Worm (Caenorhabditis elegans) whole organism, L1 larva: ENCODE measurements around the gene tsn-1.

Source experiments
- alr-1 ChIP-seq: fragments of 200-800 bp; sonication (Bioruptor generic); optimal IDR thresholded peaks from 2 replicates; lab custom pipeline; 2018; ENCODE audit warnings: borderline replicate concordance, mild to moderate bottlenecking, missing genetic modification characterization, missing compliant biosample characterization
- ama-1 ChIP-seq: fragments of 150-350 bp; optimal IDR thresholded peaks from 2 replicates; lab custom pipeline; 2014
- blmp-1 ChIP-seq: fragments of 150-350 bp; optimal IDR thresholded peaks from 2 replicates; lab custom pipeline; 2014; ENCODE audit warnings: missing biosample characterization, missing genetic modification characterization
- ceh-82 ChIP-seq, 3 experiments: fragments of 150-350 bp in 1 of 3; sonication (generic microtip) in 2 of 3; optimal IDR thresholded peaks; 2 replicates each; lab custom pipeline; 2014 to 2017; ENCODE audit warnings: missing biosample characterization in 3 of 3, missing genetic modification characterization in 3 of 3
- lin-15B ChIP-seq: fragments of 150-350 bp; sonication (generic microtip); optimal IDR thresholded peaks from 3 replicates; lab custom pipeline; 2014; ENCODE audit warnings: missing biosample characterization, missing genetic modification characterization
- nhr-11 ChIP-seq: fragments of 150-350 bp; optimal IDR thresholded peaks from 2 replicates; lab custom pipeline; 2014; ENCODE audit warnings: missing biosample characterization, missing genetic modification characterization
- nhr-237 ChIP-seq: fragments of 150-350 bp; optimal IDR thresholded peaks from 2 replicates; lab custom pipeline; 2014; ENCODE audit warnings: missing biosample characterization, missing genetic modification characterization
- nhr-85 ChIP-seq: sonication (generic microtip); peaks from one replicate; lab custom pipeline; 2016; ENCODE audit warnings: missing genetic modification characterization, inconsistent platforms, missing compliant biosample characterization
- pqm-1 ChIP-seq: sonication (generic microtip); optimal IDR thresholded peaks from 3 replicates; lab custom pipeline; 2017; ENCODE audit warnings: missing biosample characterization, missing genetic modification characterization
- sox-4 ChIP-seq: sonication (generic microtip); optimal IDR thresholded peaks from 2 replicates; lab custom pipeline; 2016; ENCODE audit warnings: missing genetic modification characterization, missing compliant biosample characterization
- sptf-1 ChIP-seq: fragments of 150-350 bp; optimal IDR thresholded peaks from 2 replicates; lab custom pipeline; 2014; ENCODE audit warnings: missing biosample characterization, missing genetic modification characterization
- zag-1 ChIP-seq: fragments of 150-350 bp; optimal IDR thresholded peaks from 2 replicates; lab custom pipeline; 2014; ENCODE audit warnings: missing biosample characterization, missing genetic modification characterization

ce11 chrII:4741527-4742187 is 35.0 kb downstream of the tsn-1 start, which contains the start of gene acs-11:
- TF ChIP-seq sox-4: no peak
- TF ChIP-seq lin-15B (tag; lab: Kevin White, UChicago): no peak
- TF ChIP-seq ceh-82 (tag; optimal IDR thresholded peaks at IDR 0.05; lab: Kevin White, UChicago): no peak
- TF ChIP-seq nhr-237 (tag; lab: Kevin White, UChicago): no peak
- TF ChIP-seq nhr-85 (tag; lab: Kevin White, UChicago): peak; percentile 61
- no peak for TF ChIP-seq ama-1 (lab: Kevin White, UChicago)
- TF ChIP-seq pqm-1 (tag; lab: Kevin White, UChicago): no peak
- TF ChIP-seq nhr-11 (tag; lab: Kevin White, UChicago): no peak
- no peak for TF ChIP-seq alr-1 (tag; lab: Kevin White, UChicago)
- no peak for TF ChIP-seq sptf-1 (tag; lab: Kevin White, UChicago)
- no peak for TF ChIP-seq zag-1
- peak; percentile 65 for TF ChIP-seq blmp-1
